Worm (Caenorhabditis elegans) whole organism, L3 larva: ENCODE results near the gene nhr-252.

ENCODE experiments used
- aly-2 ChIP-seq: fragments of 150-350 bp; optimal IDR thresholded peaks from 2 replicates; lab custom pipeline; 2014; ENCODE audit warnings: missing biosample characterization, missing genetic modification characterization
- ama-1 ChIP-seq: fragments of 150-350 bp; optimal IDR thresholded peaks from 2 replicates; lab custom pipeline; 2018
- egl-27 ChIP-seq: sonication (generic microtip); optimal IDR thresholded peaks from 4 replicates; lab custom pipeline; 2017; ENCODE audit warnings: missing biosample characterization, missing genetic modification reagents, missing genetic modification characterization
- lin-39 ChIP-seq: fragments of 150-350 bp; optimal IDR thresholded peaks from 2 replicates; lab custom pipeline; 2018; ENCODE audit warnings: missing biosample characterization, missing genetic modification reagents, missing genetic modification characterization
- nfya-1 ChIP-seq: sonication (generic microtip); optimal IDR thresholded peaks from 2 replicates; lab custom pipeline; 2017; ENCODE audit warnings: missing genetic modification characterization, mild to moderate bottlenecking, missing compliant biosample characterization, antibody characterized with exemption, moderate library complexity; ENCODE audit not compliant: insufficient read depth
- nhr-12 ChIP-seq: fragments of 150-350 bp; optimal IDR thresholded peaks from 2 replicates; lab custom pipeline; 2014; ENCODE audit warnings: missing biosample characterization, missing genetic modification characterization
- pha-4 ChIP-seq: fragments of 150-350 bp; optimal IDR thresholded peaks from 2 replicates; lab custom pipeline; 2014; ENCODE audit warnings: missing biosample characterization, missing genetic modification reagents, missing genetic modification characterization
- sea-2 ChIP-seq: fragments of 150-350 bp; sonication (generic microtip); optimal IDR thresholded peaks from 4 replicates; lab custom pipeline; 2014; ENCODE audit warnings: missing biosample characterization, missing genetic modification reagents, missing genetic modification characterization
- zag-1 ChIP-seq: fragments of 150-350 bp; optimal IDR thresholded peaks from 2 replicates; lab custom pipeline; 2014; ENCODE audit warnings: missing biosample characterization, missing genetic modification characterization

DNA sequence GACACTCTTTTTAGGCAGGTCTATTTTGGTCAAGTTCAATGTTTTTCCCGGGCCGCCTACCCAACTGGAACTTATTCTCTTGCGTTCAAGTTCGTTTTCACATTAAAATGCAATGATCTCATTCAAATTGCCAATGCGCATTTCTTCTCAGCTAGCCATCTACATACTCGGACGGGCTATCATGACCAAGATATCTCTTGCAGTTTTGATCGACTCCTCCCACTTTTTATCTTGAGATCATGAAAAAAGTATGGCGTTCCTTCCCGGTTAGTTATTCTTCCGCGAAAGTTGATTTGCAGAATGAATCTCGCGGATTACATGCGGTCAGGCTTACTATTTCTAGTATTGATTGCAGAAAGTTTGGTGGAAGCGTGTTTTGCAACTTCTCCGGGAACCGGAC, 29.5 kb downstream of the nhr-252 start, which contains the start of gene B0554.2:
- no peak for TF ChIP-seq nfya-1
- no peak for TF ChIP-seq nhr-12
- TF ChIP-seq sea-2 (GFP tag; lab: Kevin White, UChicago) = no peak
- TF ChIP-seq ama-1 = no peak
- no peak for TF ChIP-seq lin-39 (tag; lab: Kevin White, UChicago)
- no peak for TF ChIP-seq zag-1 (tag; lab: Kevin White, UChicago)
- TF ChIP-seq aly-2 (tag; lab: Kevin White, UChicago) = no peak
- no peak for TF ChIP-seq egl-27 (tag; lab: Kevin White, UChicago)
- no peak for TF ChIP-seq pha-4
